Fruit fly (Drosophila melanogaster): Measurements from ENCODE around the gene Cad96Ca.

Gene Cad96Ca

DNA sequence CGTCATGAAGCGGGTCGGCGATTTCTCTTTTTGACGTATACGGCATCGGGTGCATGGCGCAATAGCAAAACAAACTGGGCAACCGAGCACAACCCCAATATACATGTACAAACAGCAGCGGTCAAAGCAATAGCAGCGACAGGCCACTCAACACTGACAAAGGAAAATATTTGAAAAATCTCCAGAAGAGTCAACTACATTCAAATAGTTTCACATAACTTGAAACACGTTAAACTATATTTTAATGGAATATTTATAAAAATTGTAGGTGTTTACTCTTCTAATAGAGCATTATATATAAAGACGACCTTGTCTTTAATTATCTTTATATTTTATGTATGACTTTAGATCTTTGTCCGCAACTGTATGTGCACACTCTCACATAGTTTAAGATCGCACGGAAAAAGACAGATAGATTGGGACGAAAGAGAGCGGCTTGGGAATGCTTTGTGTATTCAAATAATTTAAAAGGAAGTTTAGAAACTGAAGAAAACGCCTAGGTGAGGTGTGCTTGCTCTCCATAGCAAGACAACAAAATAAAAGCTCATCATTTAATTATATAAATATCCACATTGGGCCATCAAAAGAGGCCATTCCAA is 579 bp downstream of the Cad96Ca start (continued):
- TF ChIP-seq PHDP (tag; optimal IDR thresholded peaks at IDR 0.05) (peak; percentile 80), CG2889 (GFP tag; IDR thresholded peaks at IDR 0.05) (no peak), CG4730 (GFP tag; IDR thresholded peaks at IDR 0.05) (peak; percentile 32; the same call in 1 of the 2 replicates), Sox100B (GFP tag; optimal IDR thresholded peaks at IDR 0.05) (peak; percentile 83), Mad (GFP tag; optimal IDR thresholded peaks at IDR 0.05) (peak; percentile 47), CG18476 (GFP tag; optimal IDR thresholded peaks at IDR 0.05) (peak; percentile 65), seq (GFP tag; IDR thresholded peaks at IDR 0.05) (peak; percentile 73), CG8359 (GFP tag; optimal IDR thresholded peaks at IDR 0.05; ENCODE audit: borderline replicate concordance) (peak; percentile 40), lmd (GFP tag; IDR thresholded peaks at IDR 0.05) (peak; percentile 68), crol (GFP tag; IDR thresholded peaks at IDR 0.05) (0 out of 2 replicates have a peak, but pooled peaks have one; percentile 6), Ada2b (GFP tag; IDR thresholded peaks at IDR 0.05) (peak; percentile 61; the same call in 1 of the 2 replicates), CG16779 (GFP tag; IDR thresholded peaks at IDR 0.05) (0 out of 2 replicates have a peak, but pooled peaks have one; percentile 32), CG6854 (GFP tag; optimal IDR thresholded peaks at IDR 0.05) (peak; percentile 45), CG2202 (tag; optimal IDR thresholded peaks at IDR 0.05) (peak; percentile 45), CG11398 (GFP tag; optimal IDR thresholded peaks at IDR 0.05) (no peak), CG12236 (GFP tag; optimal IDR thresholded peaks at IDR 0.05) (peak; percentile 14), disco-r (GFP tag; optimal IDR thresholded peaks at IDR 0.05) (no peak), hkb (optimal IDR thresholded peaks at IDR 0.05) (no peak), hkb (GFP tag; IDR thresholded peaks at IDR 0.05) (peak; percentile 83), CG11456 (GFP tag; IDR thresholded peaks at IDR 0.05) (peak; percentile 59; the same call in 1 of the 3 replicates), NfI (GFP tag; optimal IDR thresholded peaks at IDR 0.05) (peak; percentile 72), knrl (GFP tag; IDR thresholded peaks at IDR 0.05; ENCODE audit: partially characterized antibody) (no peak), CG7372 (GFP tag; IDR thresholded peaks at IDR 0.05) (peak; percentile 41; the same call in 1 of the 2 replicates), Dfd (GFP tag; optimal IDR thresholded peaks at IDR 0.05) (no peak), Myb (GFP tag; optimal IDR thresholded peaks at IDR 0.05) (no peak), CG10959 (GFP tag; IDR thresholded peaks at IDR 0.05) (no peak; the same call in 1 of the 2 replicates), z (GFP tag; IDR thresholded peaks at IDR 0.05) (no peak), sc (optimal IDR thresholded peaks at IDR 0.05) (no peak), sc (GFP tag; optimal IDR thresholded peaks at IDR 0.05) (peak; percentile 51), Atf6 (GFP tag; IDR thresholded peaks at IDR 0.05) (peak; percentile 73), Atf-2 (GFP tag; optimal IDR thresholded peaks at IDR 0.05) (no peak), hth (optimal IDR thresholded peaks at IDR 0.05) (no peak), NK7.1 (GFP tag; optimal IDR thresholded peaks at IDR 0.05) (no peak), ato (GFP tag; IDR thresholded peaks at IDR 0.05; ENCODE audit: partially characterized antibody) (no peak), Dp (GFP tag; optimal IDR thresholded peaks at IDR 0.05) (no peak), scrt (GFP tag; optimal IDR thresholded peaks at IDR 0.05) (peak; percentile 52), CG17186 (GFP tag; optimal IDR thresholded peaks at IDR 0.05) (no peak), tx (GFP tag; optimal IDR thresholded peaks at IDR 0.05) (peak; percentile 10), CG15269 (tag; optimal IDR thresholded peaks at IDR 0.05) (peak; percentile 87), CG2678 (tag; optimal IDR thresholded peaks at IDR 0.05) (peak; percentile 84), NFAT (GFP tag; IDR thresholded peaks at IDR 0.05) (no peak), lbe (GFP tag; optimal IDR thresholded peaks at IDR 0.05) (peak; percentile 7), esg (GFP tag; conservative IDR thresholded peaks at IDR 0.05) (peak; percentile 62; the same call in 1 of the 2 replicates), slp2 (GFP tag; optimal IDR thresholded peaks at IDR 0.05) (peak; percentile 25), Gsc (GFP tag; IDR thresholded peaks at IDR 0.05) (no peak), CG34376 (GFP tag; optimal IDR thresholded peaks at IDR 0.05) (peak; percentile 5), CG6791 (GFP tag; IDR thresholded peaks at IDR 0.05; ENCODE audit: partially characterized antibody) (no peak), CG7271 (tag; optimal IDR thresholded peaks at IDR 0.05) (no peak), eyg (GFP tag; optimal IDR thresholded peaks at IDR 0.05) (no peak), Awh (GFP tag; IDR thresholded peaks at IDR 0.05) (peak; percentile 70), mld (GFP tag; IDR thresholded peaks at IDR 0.05; ENCODE audit: partially characterized antibody) (no peak)
